Fruit fly (Drosophila melanogaster): ENCODE measurements around the gene Apl.

Apl gene

dm6 chr3L:16602736-16603144, 7.8 kb downstream of the Apl start, which contains the start of gene Arts (continued):
- TF ChIP-seq CG15514 (GFP tag; optimal IDR thresholded peaks at IDR 0.05) (peak; percentile 49), schlank (tag; optimal IDR thresholded peaks at IDR 0.05) (no peak), nerfin-1 (tag; optimal IDR thresholded peaks at IDR 0.05) (no peak), CG4282 (GFP tag; optimal IDR thresholded peaks at IDR 0.05) (no peak), CG5180 (GFP tag; optimal IDR thresholded peaks at IDR 0.05) (no peak), CG32532 (GFP tag; IDR thresholded peaks at IDR 0.05) (no peak), lab (GFP tag; optimal IDR thresholded peaks at IDR 0.05) (no peak), dpn (GFP tag; optimal IDR thresholded peaks at IDR 0.05) (peak in 1 of 2 experiments; percentile 7), CG1529 (GFP tag; optimal IDR thresholded peaks at IDR 0.05) (no peak), chn (GFP tag; optimal IDR thresholded peaks at IDR 0.05) (no peak), sens-2 (GFP tag; IDR thresholded peaks at IDR 0.05) (no peak), Dfd (GFP tag; optimal IDR thresholded peaks at IDR 0.05) (no peak), CG9817 (tag; optimal IDR thresholded peaks at IDR 0.05) (peak; percentile 39), CG11398 (GFP tag; optimal IDR thresholded peaks at IDR 0.05) (no peak), Atf-2 (GFP tag; optimal IDR thresholded peaks at IDR 0.05) (no peak), hb (GFP tag; IDR thresholded peaks at IDR 0.05; ENCODE audit: partially characterized antibody) (no peak), bsh (GFP tag; optimal IDR thresholded peaks at IDR 0.05) (no peak), CG1602 (GFP tag; optimal IDR thresholded peaks at IDR 0.05) (peak; percentile 10), Dip2 (GFP tag; IDR thresholded peaks at IDR 0.05) (no peak), zf30C (GFP tag; optimal IDR thresholded peaks at IDR 0.05) (no peak), scrt (GFP tag; optimal IDR thresholded peaks at IDR 0.05) (no peak), row (GFP tag; IDR thresholded peaks at IDR 0.05) (no peak), CG17612 (GFP tag; IDR thresholded peaks at IDR 0.05) (no peak), slbo (GFP tag; IDR thresholded peaks at IDR 0.05) (no peak), pros (GFP tag; optimal IDR thresholded peaks at IDR 0.05) (no peak), cad (GFP tag; optimal IDR thresholded peaks at IDR 0.05) (no peak), tio (GFP tag; optimal IDR thresholded peaks at IDR 0.05) (no peak), corto (GFP tag; optimal IDR thresholded peaks at IDR 0.05) (no peak), salm (tag; optimal IDR thresholded peaks at IDR 0.05) (no peak), GATAe (GFP tag; conservative IDR thresholded peaks at IDR 0.05) (no peak), pnt (GFP tag; optimal IDR thresholded peaks at IDR 0.05) (no peak), CG7556 (GFP tag; optimal IDR thresholded peaks at IDR 0.05) (no peak), CG11504 (tag; optimal IDR thresholded peaks at IDR 0.05) (peak; percentile 42), toy (GFP tag; IDR thresholded peaks at IDR 0.05) (no peak), Oli (tag; optimal IDR thresholded peaks at IDR 0.05) (no peak), TFAM (GFP tag; optimal IDR thresholded peaks at IDR 0.05) (no peak), h (optimal IDR thresholded peaks at IDR 0.05) (no peak), gcm2 (GFP tag; optimal IDR thresholded peaks at IDR 0.05) (no peak), croc (GFP tag; conservative IDR thresholded peaks at IDR 0.05) (no peak), zen (tag; optimal IDR thresholded peaks at IDR 0.05) (no peak), CG6791 (GFP tag; IDR thresholded peaks at IDR 0.05; ENCODE audit: partially characterized antibody) (no peak), Doc3 (GFP tag; IDR thresholded peaks at IDR 0.05; ENCODE audit: partially characterized antibody) (no peak), CG16815 (GFP tag; optimal IDR thresholded peaks at IDR 0.05) (no peak), Nf-YB (GFP tag; optimal IDR thresholded peaks at IDR 0.05) (no peak), bigmax (GFP tag; optimal IDR thresholded peaks at IDR 0.05) (no peak), zfh2 (GFP tag; optimal IDR thresholded peaks at IDR 0.05) (no peak), br (optimal IDR thresholded peaks at IDR 0.05) (no peak), sqz (GFP tag; optimal IDR thresholded peaks at IDR 0.05) (peak; percentile 40), E2f2 (GFP tag; IDR thresholded peaks at IDR 0.05) (no peak), CG3847 (GFP tag; IDR thresholded peaks at IDR 0.05) (no peak), lbe (GFP tag; optimal IDR thresholded peaks at IDR 0.05) (no peak), crp (GFP tag; optimal IDR thresholded peaks at IDR 0.05) (no peak)

Data from whole organism, embryonic.